Worm (Caenorhabditis elegans) whole organism, young adult: ENCODE measurements around the gene F54B3.4.

Source experiments
- B0035.1 ChIP-seq: sonication (generic microtip); optimal IDR thresholded peaks from 2 replicates; lab custom pipeline; 2016; ENCODE audit warnings: missing genetic modification characterization, mild to moderate bottlenecking, missing compliant biosample characterization, missing genotype, missing genetic modification reagents
- B0336.3 ChIP-seq: fragments of 200-800 bp; sonication (Bioruptor generic); IDR thresholded peaks from 2 replicates; pipeline ENCODE4 v1.3.6; 2022; ENCODE audit warnings: missing genetic modification characterization, missing compliant biosample characterization
- F55B11.4 ChIP-seq: sonication (generic microtip); optimal IDR thresholded peaks from 2 replicates; lab custom pipeline; 2016; ENCODE audit warnings: missing compliant biosample characterization, missing genetic modification characterization, borderline replicate concordance; ENCODE audit not compliant: insufficient read depth
- K11D2.4 ChIP-seq: fragments of 200-800 bp; sonication (Bioruptor generic); IDR thresholded peaks from 2 replicates; pipeline ENCODE4 v1.3.6; 2022; ENCODE audit warnings: missing genetic modification reagents, missing genetic modification characterization, missing compliant biosample characterization
- T26A5.8 ChIP-seq: sonication (generic microtip); optimal IDR thresholded peaks from 2 replicates; lab custom pipeline; 2016; ENCODE audit warnings: missing genetic modification characterization, missing compliant biosample characterization
- Y67H2A.10 ChIP-seq: fragments of 200-800 bp; sonication (Bioruptor generic); conservative IDR thresholded peaks from 2 replicates; pipeline ENCODE4 v1.3.6; 2022; ENCODE audit warnings: missing genetic modification reagents, missing genetic modification characterization, missing compliant biosample characterization
- Y79H2A.3 ChIP-seq: fragments of 200-800 bp; sonication (Bioruptor generic); conservative IDR thresholded peaks from 2 replicates; pipeline ENCODE4 v1.3.6; 2022; ENCODE audit warnings: missing genetic modification reagents, missing genetic modification characterization, missing compliant biosample characterization
- akir-1 ChIP-seq: fragments of 200-800 bp; sonication (Bioruptor generic); optimal IDR thresholded peaks from 2 replicates; lab custom pipeline; 2018; ENCODE audit warnings: mild to moderate bottlenecking, missing genetic modification characterization, moderate library complexity, missing compliant biosample characterization
- aptf-3 ChIP-seq: fragments of 200-800 bp; sonication (Bioruptor generic); IDR thresholded peaks from 2 replicates; pipeline ENCODE4 v1.3.6; 2022; ENCODE audit warnings: missing genetic modification characterization, missing compliant biosample characterization
- atf-7 ChIP-seq: sonication (generic microtip); optimal IDR thresholded peaks from 2 replicates; lab custom pipeline; 2017; ENCODE audit warnings: mild to moderate bottlenecking, missing genetic modification characterization, missing compliant biosample characterization
- attf-3 ChIP-seq: fragments of 200-800 bp; sonication (Bioruptor generic); conservative IDR thresholded peaks from 2 replicates; pipeline ENCODE4 v1.3.6; 2022; ENCODE audit warnings: missing genetic modification reagents, missing genetic modification characterization, missing compliant biosample characterization
- attf-5 ChIP-seq: fragments of 200-800 bp; sonication (Bioruptor generic); optimal IDR thresholded peaks from 2 replicates; lab custom pipeline; 2018; ENCODE audit warnings: mild to moderate bottlenecking, missing genetic modification characterization, missing compliant biosample characterization
- bed-2 ChIP-seq: fragments of 200-800 bp; sonication (Bioruptor generic); IDR thresholded peaks from 2 replicates; pipeline ENCODE4 v1.3.6; 2022; ENCODE audit warnings: missing genetic modification reagents, missing genetic modification characterization, missing compliant biosample characterization
- cebp-1 ChIP-seq, 2 experiments: fragments of 200-800 bp in 1 of 2; sonication (Bioruptor generic) in 1 of 2; sonication (generic microtip) in 1 of 2; IDR thresholded peaks in 1 of 2; optimal IDR thresholded peaks in 1 of 2; 2 replicates each; pipeline versions ENCODE4 v1.3.6 to Lab custom; 2017 to 2022; ENCODE audit warnings: missing compliant biosample characterization in 2 of 2, missing genetic modification characterization in 2 of 2, mild to moderate bottlenecking in 1 of 2, missing genetic modification reagents in 1 of 2, moderate library complexity in 1 of 2
- ceh-58 ChIP-seq: fragments of 200-800 bp; sonication (Bioruptor generic); IDR thresholded peaks from 2 replicates; pipeline ENCODE4 v1.3.6; 2022; ENCODE audit warnings: missing genetic modification characterization, missing compliant biosample characterization
- ceh-79 ChIP-seq: sonication (generic microtip); optimal IDR thresholded peaks from 2 replicates; lab custom pipeline; 2017; ENCODE audit warnings: mild to moderate bottlenecking, missing genetic modification characterization, missing compliant biosample characterization
- ceh-91 ChIP-seq: fragments of 200-800 bp; sonication (Bioruptor generic); IDR thresholded peaks from 2 replicates; pipeline ENCODE4 v1.3.6; 2022; ENCODE audit warnings: missing genetic modification reagents, missing genetic modification characterization, missing compliant biosample characterization
- egl-44 ChIP-seq: fragments of 200-800 bp; sonication (Bioruptor generic); IDR thresholded peaks from 2 replicates; pipeline ENCODE4 v1.3.6; 2022; ENCODE audit warnings: missing genetic modification reagents, missing genetic modification characterization, missing compliant biosample characterization
- ekl-4 ChIP-seq: fragments of 200-800 bp; sonication (Bioruptor generic); IDR thresholded peaks from 2 replicates; pipeline ENCODE4 v1.3.6; 2022; ENCODE audit warnings: missing genetic modification reagents, missing genetic modification characterization, missing compliant biosample characterization
- hmg-1.2 ChIP-seq: fragments of 200-800 bp; sonication (Bioruptor generic); IDR thresholded peaks from 2 replicates; pipeline ENCODE4 v1.3.6; 2022; ENCODE audit warnings: missing genetic modification reagents, missing genetic modification characterization, missing compliant biosample characterization
- lag-1 ChIP-seq: fragments of 200-800 bp; sonication (Bioruptor generic); IDR thresholded peaks from 2 replicates; pipeline ENCODE4 v1.3.6; 2022; ENCODE audit warnings: missing genetic modification reagents, missing genetic modification characterization, missing compliant biosample characterization
- lin-40 ChIP-seq: sonication (generic microtip); optimal IDR thresholded peaks from 2 replicates; lab custom pipeline; 2016; ENCODE audit warnings: missing genetic modification characterization, mild to moderate bottlenecking, missing compliant biosample characterization, missing genotype, missing genetic modification reagents
- lsl-1 ChIP-seq: fragments of 200-800 bp; sonication (Bioruptor generic); optimal IDR thresholded peaks from 2 replicates; lab custom pipeline; 2018; ENCODE audit warnings: mild to moderate bottlenecking, missing genetic modification characterization, moderate library complexity, missing compliant biosample characterization
- lsy-27 ChIP-seq: sonication (generic microtip); optimal IDR thresholded peaks from 2 replicates; lab custom pipeline; 2017; ENCODE audit warnings: missing genetic modification characterization, mild to moderate bottlenecking, missing compliant biosample characterization, antibody characterized with exemption, missing genotype, borderline replicate concordance; ENCODE audit not compliant: insufficient read depth
- mes-4 ChIP-seq: sonication (generic microtip); optimal IDR thresholded peaks from 2 replicates; lab custom pipeline; 2016; ENCODE audit warnings: missing genotype, missing genetic modification characterization, missing compliant biosample characterization
- nhr-80 ChIP-seq: sonication (generic microtip); optimal IDR thresholded peaks from 2 replicates; lab custom pipeline; 2016; ENCODE audit warnings: missing genetic modification characterization, missing compliant biosample characterization
- nhr-90 ChIP-seq: sonication (generic microtip); optimal IDR thresholded peaks from 2 replicates; lab custom pipeline; 2016; ENCODE audit warnings: missing genotype, mild to moderate bottlenecking, missing genetic modification characterization, missing compliant biosample characterization
- pbrm-1 ChIP-seq: fragments of 200-800 bp; sonication (Bioruptor generic); IDR thresholded peaks from 2 replicates; pipeline ENCODE4 v1.3.6; 2022; ENCODE audit warnings: missing genetic modification reagents, missing genetic modification characterization, missing compliant biosample characterization
- rec-8 ChIP-seq, 2 experiments: sonication (generic microtip); optimal IDR thresholded peaks; 2 replicates each; lab custom pipeline; 2016; ENCODE audit warnings: mild to moderate bottlenecking in 2 of 2, missing genetic modification characterization in 2 of 2, missing genetic modification reagents in 2 of 2, missing genotype in 2 of 2, missing biosample characterization in 1 of 2, missing compliant biosample characterization in 1 of 2, moderate library complexity in 1 of 2
- repo-1 ChIP-seq: sonication (generic microtip); optimal IDR thresholded peaks from 2 replicates; lab custom pipeline; 2017; ENCODE audit warnings: mild to moderate bottlenecking, missing genetic modification characterization, missing compliant biosample characterization
- snpc-3.4 ChIP-seq: sonication (generic microtip); optimal IDR thresholded peaks from 2 replicates; lab custom pipeline; 2017; ENCODE audit warnings: missing genetic modification characterization, mild to moderate bottlenecking, missing compliant biosample characterization, antibody characterized with exemption, moderate library complexity, missing genotype, missing genetic modification reagents
- somi-1 ChIP-seq: fragments of 200-800 bp; sonication (Bioruptor generic); optimal IDR thresholded peaks from 2 replicates; lab custom pipeline; 2018; ENCODE audit warnings: mild to moderate bottlenecking, missing genetic modification characterization, missing compliant biosample characterization
- unc-62 ChIP-seq: fragments of 150-350 bp; optimal IDR thresholded peaks from 2 replicates; lab custom pipeline; 2014; ENCODE audit warnings: missing biosample characterization, missing genetic modification reagents, missing genetic modification characterization
- zfh-2 ChIP-seq: fragments of 200-800 bp; sonication (Bioruptor generic); conservative IDR thresholded peaks from 2 replicates; pipeline ENCODE4 v1.3.6; 2022; ENCODE audit warnings: missing genetic modification reagents, missing genetic modification characterization, missing compliant biosample characterization
- ztf-25 ChIP-seq: fragments of 200-800 bp; sonication (Bioruptor generic); IDR thresholded peaks from 2 replicates; pipeline ENCODE4 v1.3.6; 2022; ENCODE audit warnings: missing genetic modification reagents, missing genetic modification characterization, missing compliant biosample characterization
- ztf-3 ChIP-seq: fragments of 200-800 bp; sonication (Bioruptor generic); optimal IDR thresholded peaks from 2 replicates; lab custom pipeline; 2018; ENCODE audit warnings: mild to moderate bottlenecking, missing genetic modification characterization, missing compliant biosample characterization
- ztf-6 ChIP-seq: fragments of 200-800 bp; sonication (Bioruptor generic); IDR thresholded peaks from 2 replicates; pipeline ENCODE4 v1.3.6; 2022; ENCODE audit warnings: missing genetic modification reagents, missing genetic modification characterization, missing compliant biosample characterization

F54B3.4 gene

DNA sequence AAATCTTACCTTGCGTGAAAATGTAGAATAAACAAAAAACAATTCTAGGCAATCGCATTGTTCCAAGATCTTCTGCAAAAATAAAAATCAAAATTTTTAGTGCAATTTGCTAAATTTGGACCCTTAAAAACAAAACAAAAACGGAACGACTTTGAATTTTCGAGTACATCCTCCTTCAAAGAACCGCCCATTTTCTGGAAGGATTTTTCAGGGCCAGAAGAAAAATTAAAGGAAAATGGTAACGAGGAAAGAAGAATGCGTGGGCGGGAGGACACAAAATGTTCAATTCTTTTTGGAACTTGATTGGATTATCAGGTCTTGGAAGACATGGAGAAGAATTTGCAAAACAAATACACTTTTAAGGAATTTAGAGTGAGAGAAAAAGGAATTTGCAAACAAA is at the start of gene F54B3.4:
TSS of gene F54B3.4 (minus strand) at position 101 of the 400 bp plus-strand sequence.
- TF ChIP-seq F55B11.4 (tag; lab: Kevin White, UChicago) (no peak), nhr-80 (tag; lab: Kevin White, UChicago) (no peak), attf-5 (no peak), zfh-2 (GFP tag; lab: Robert Waterston, UW) (no peak), cebp-1 (GFP tag; IDR thresholded peaks at IDR 0.05; lab: Robert Waterston, UW) (no peak), cebp-1 (tag; optimal IDR thresholded peaks at IDR 0.05; lab: Kevin White, UChicago) (no peak), Y67H2A.10 (no peak), lsy-27 (tag; lab: Kevin White, UChicago) (no peak), Y79H2A.3 (GFP tag; lab: Robert Waterston, UW) (no peak), ceh-91 (GFP tag; lab: Robert Waterston, UW) (no peak), atf-7 (tag; lab: Kevin White, UChicago) (no peak), aptf-3 (GFP tag; lab: Robert Waterston, UW) (no peak), ekl-4 (GFP tag; lab: Robert Waterston, UW) (no peak), hmg-1.2 (GFP tag; lab: Robert Waterston, UW) (no peak), ceh-58 (GFP tag; lab: Robert Waterston, UW) (no peak), K11D2.4 (GFP tag; lab: Robert Waterston, UW) (no peak), ceh-79 (tag; lab: Kevin White, UChicago) (no peak), ztf-25 (GFP tag; lab: Robert Waterston, UW) (no peak)

DNA sequence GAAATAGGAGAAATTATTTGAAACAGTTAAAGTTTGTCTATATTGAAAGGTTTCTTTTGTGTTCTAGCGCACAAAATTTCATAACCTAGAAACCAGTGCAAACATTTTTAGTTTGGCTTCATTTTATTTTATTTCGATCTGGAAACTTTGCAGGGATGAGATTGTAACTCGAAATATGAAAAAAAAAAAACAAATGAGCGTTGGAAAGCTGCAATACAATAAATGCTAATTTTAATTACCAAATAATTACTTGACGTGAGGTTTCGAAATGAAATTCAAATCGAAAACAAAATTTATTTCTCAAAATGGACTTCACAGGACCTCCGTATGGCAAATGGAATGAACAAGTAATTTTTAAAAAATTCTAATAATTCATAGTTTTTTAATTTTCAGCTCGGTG is 46.0 kb upstream of the F54B3.4 start, which contains the start of gene M02G9.4:
TSS of gene M02G9.4 (plus strand) at position 301 of the 400 bp plus-strand sequence.
- TF ChIP-seq nhr-90 (tag; lab: Kevin White, UChicago) (no peak), ztf-3 (GFP tag; lab: Kevin White, UChicago) (no peak), B0336.3 (no peak), snpc-3.4 (no peak), lag-1 (GFP tag; lab: Robert Waterston, UW) (no peak), ceh-91 (GFP tag; lab: Robert Waterston, UW) (no peak), lin-40 (tag; lab: Kevin White, UChicago) (no peak), attf-3 (no peak), Y79H2A.3 (GFP tag; lab: Robert Waterston, UW) (no peak), T26A5.8 (tag; lab: Kevin White, UChicago) (no peak), somi-1 (no peak), repo-1 (tag; lab: Kevin White, UChicago) (no peak), lsl-1 (GFP tag; lab: Kevin White, UChicago) (no peak), ztf-6 (GFP tag; lab: Robert Waterston, UW) (no peak)

DNA sequence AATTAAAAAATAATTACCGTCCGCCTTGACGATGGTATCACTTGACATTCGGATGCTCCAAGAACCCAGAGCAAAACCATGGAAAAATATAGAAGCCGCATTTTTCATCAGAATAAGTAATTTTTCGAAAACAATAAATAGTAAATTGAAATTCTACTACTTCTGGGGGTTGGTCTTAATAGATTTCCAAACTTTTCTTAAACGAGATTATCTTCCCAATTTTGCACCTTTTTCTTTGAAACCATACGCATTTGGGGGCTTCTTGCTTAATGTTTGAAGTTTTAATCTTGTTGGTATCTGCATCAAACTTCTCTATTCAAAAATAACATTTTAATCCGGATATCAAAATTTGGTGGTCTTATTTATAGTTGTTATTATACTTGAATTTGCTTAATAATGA is 45.1 kb upstream of the F54B3.4 start, which contains the start of gene gcy-5:
TSS of gene gcy-5 (minus strand) at position 101 of the 400 bp plus-strand sequence.
- TF ChIP-seq rec-8 (tag; optimal IDR thresholded peaks at IDR 0.05; lab: Kevin White, UChicago) (no peak), akir-1 (GFP tag; lab: Kevin White, UChicago) (no peak), B0035.1 (tag; lab: Kevin White, UChicago) (no peak), bed-2 (GFP tag; lab: Robert Waterston, UW) (no peak), unc-62 (no peak), mes-4 (tag; lab: Kevin White, UChicago) (no peak), zfh-2 (GFP tag; lab: Robert Waterston, UW) (no peak), egl-44 (GFP tag; lab: Robert Waterston, UW) (no peak), pbrm-1 (GFP tag; lab: Robert Waterston, UW) (no peak), hmg-1.2 (GFP tag; lab: Robert Waterston, UW) (no peak), Y67H2A.10 (no peak)
